Worm (Caenorhabditis elegans): ENCODE data around the gene srd-63.

- no peak for TF ChIP-seq sdz-12 (GFP tag; optimal IDR thresholded peaks at IDR 0.05)
- no peak for TF ChIP-seq unc-62 (GFP tag; optimal IDR thresholded peaks at IDR 0.05 in 1 of 2)
- no peak for TF ChIP-seq unc-62 (tag; optimal IDR thresholded peaks at IDR 0.05)
- no peak for TF ChIP-seq ZK546.5 (tag; optimal IDR thresholded peaks at IDR 0.05)
- TF ChIP-seq T26A8.4 (GFP tag; IDR thresholded peaks at IDR 0.05): no peak
- TF ChIP-seq F44E2.7 (GFP tag; IDR thresholded peaks at IDR 0.05): no peak
- no peak for TF ChIP-seq ztf-11 (tag; optimal IDR thresholded peaks at IDR 0.05)
- TF ChIP-seq fos-1 (tag; optimal IDR thresholded peaks at IDR 0.05): no peak
- no peak for TF ChIP-seq egl-27 (tag; optimal IDR thresholded peaks at IDR 0.05)
- TF ChIP-seq aly-2 (tag; optimal IDR thresholded peaks at IDR 0.05): no peak
- TF ChIP-seq lin-15B (tag; optimal IDR thresholded peaks at IDR 0.05): no peak
- TF ChIP-seq nhr-25 (tag; optimal IDR thresholded peaks at IDR 0.05; ENCODE audit: borderline replicate concordance, insufficient read depth): no peak
- TF ChIP-seq lsy-2 (tag; optimal IDR thresholded peaks at IDR 0.05): no peak
Measured at ce11 chrV:16429503-16429902, 35.9 kb upstream of the srd-63 start, which contains the start of gene F26D2.10.
